Worm (Caenorhabditis elegans): ENCODE results near the gene F20D6.9.

DNA sequence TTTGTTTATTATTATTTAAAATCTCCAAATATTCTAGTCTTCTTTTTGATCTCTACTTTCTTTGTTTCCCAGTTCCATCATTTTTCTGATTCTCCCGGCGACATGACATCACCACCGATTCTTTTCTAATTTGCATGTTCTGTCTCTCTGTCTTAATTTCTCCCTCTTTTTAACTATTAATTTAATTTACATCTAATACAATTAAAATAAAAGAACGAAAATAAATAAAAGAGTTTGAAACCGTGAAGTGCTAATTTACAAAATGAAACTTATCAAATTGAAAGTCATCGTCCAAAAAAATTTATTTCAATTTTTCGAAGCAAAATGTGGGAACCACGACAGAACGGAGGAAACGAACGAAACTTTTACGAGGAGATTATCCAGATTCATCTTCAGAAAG is 17.6 kb downstream of the F20D6.9 start, which contains the start of gene F20D6.6:
- TF ChIP-seq ztf-4 (tag; optimal IDR thresholded peaks at IDR 0.05) (no peak), ceh-82 (tag; optimal IDR thresholded peaks at IDR 0.05) (no peak), pqm-1 (tag; optimal IDR thresholded peaks at IDR 0.05) (no peak), unc-62 (GFP tag; optimal IDR thresholded peaks at IDR 0.05) (no peak), elt-3 (tag; optimal IDR thresholded peaks at IDR 0.05) (no peak)
